Fruit fly (Drosophila melanogaster): ENCODE results near the gene CG3847.

The CG3847 gene

dm6 chrX:6311516-6311915 is 35.4 kb upstream of the CG3847 start:
- peak; percentile 11 for TF ChIP-seq CG12391 (tag; optimal IDR thresholded peaks at IDR 0.05)
- TF ChIP-seq sqz (GFP tag; optimal IDR thresholded peaks at IDR 0.05): peak; percentile 7
- no peak for TF ChIP-seq Poxn (GFP tag; IDR thresholded peaks at IDR 0.05)
- TF ChIP-seq CG11247 (GFP tag; IDR thresholded peaks at IDR 0.05): no peak
- peak; percentile 61 for TF ChIP-seq CG18599 (GFP tag; optimal IDR thresholded peaks at IDR 0.05)
- no peak for TF ChIP-seq Dfd (GFP tag; optimal IDR thresholded peaks at IDR 0.05)
- no peak for TF ChIP-seq CG13775 (GFP tag; optimal IDR thresholded peaks at IDR 0.05)
- TF ChIP-seq gem (tag; optimal IDR thresholded peaks at IDR 0.05): peak; percentile 40
- peak; percentile 36 for TF ChIP-seq CG2678 (tag; optimal IDR thresholded peaks at IDR 0.05)
- TF ChIP-seq pan (optimal IDR thresholded peaks at IDR 0.05): no peak
- TF ChIP-seq pan (GFP tag; optimal IDR thresholded peaks at IDR 0.05 in 1 of 2, IDR thresholded peaks at IDR 0.05 in 1 of 2): peak in 1 of 2 experiments; percentile 10
- peak; percentile 8 for TF ChIP-seq CG13424 (tag; optimal IDR thresholded peaks at IDR 0.05)
- no peak for TF ChIP-seq CG6683 (GFP tag; optimal IDR thresholded peaks at IDR 0.05)
- peak; percentile 15 for TF ChIP-seq CG30403 (GFP tag; optimal IDR thresholded peaks at IDR 0.05)
- no peak for TF ChIP-seq ftz-f1 (GFP tag; optimal IDR thresholded peaks at IDR 0.05)
- TF ChIP-seq prd (optimal IDR thresholded peaks at IDR 0.05): no peak
- TF ChIP-seq prd (GFP tag; IDR thresholded peaks at IDR 0.05): peak; percentile 26; the same call in 1 of the 3 replicates
- peak; percentile 36 for TF ChIP-seq nmo (GFP tag; optimal IDR thresholded peaks at IDR 0.05)
- TF ChIP-seq Aef1 (GFP tag; IDR thresholded peaks at IDR 0.05): peak; percentile 15; the same call in 1 of the 3 replicates
- TF ChIP-seq CG7839 (tag; optimal IDR thresholded peaks at IDR 0.05): peak; percentile 34
- peak; percentile 65 for TF ChIP-seq crol (GFP tag; IDR thresholded peaks at IDR 0.05)
- TF ChIP-seq Hr51 (GFP tag; optimal IDR thresholded peaks at IDR 0.05): peak in 1 of 2 experiments; percentile 1
- TF ChIP-seq Drgx (GFP tag; IDR thresholded peaks at IDR 0.05): no peak
- TF ChIP-seq Ptx1 (GFP tag; IDR thresholded peaks at IDR 0.05): peak; percentile 44; the same call in 1 of the 2 replicates
- TF ChIP-seq grau (tag; optimal IDR thresholded peaks at IDR 0.05): peak; percentile 17
- peak; percentile 51 for TF ChIP-seq abd-A (tag; optimal IDR thresholded peaks at IDR 0.05)
- TF ChIP-seq phol (tag; optimal IDR thresholded peaks at IDR 0.05): peak; percentile 2
- TF ChIP-seq zfh1 (GFP tag; IDR thresholded peaks at IDR 0.05): peak; percentile 55; the same call in 2 of the 3 replicates
- TF ChIP-seq CG17385 (GFP tag; optimal IDR thresholded peaks at IDR 0.05): peak; percentile 9
- TF ChIP-seq Sox102F (GFP tag; optimal IDR thresholded peaks at IDR 0.05): peak; percentile 35
- peak; percentile 34; the same call in 1 of the 2 replicates for TF ChIP-seq ttk (GFP tag; IDR thresholded peaks at IDR 0.05)
- no peak for TF ChIP-seq CG14667 (GFP tag; IDR thresholded peaks at IDR 0.05)
- peak; percentile 21 for TF ChIP-seq Blimp-1 (GFP tag; optimal IDR thresholded peaks at IDR 0.05)
- TF ChIP-seq lab (GFP tag; optimal IDR thresholded peaks at IDR 0.05): peak; percentile 49
- TF ChIP-seq dmrt99B (tag; optimal IDR thresholded peaks at IDR 0.05): peak; percentile 52
- peak; percentile 17 for TF ChIP-seq Hmr (GFP tag; optimal IDR thresholded peaks at IDR 0.05)
- peak; percentile 23; the same call in 1 of the 2 replicates for TF ChIP-seq Adf1 (GFP tag; IDR thresholded peaks at IDR 0.05)
- TF ChIP-seq Rfx (GFP tag; IDR thresholded peaks at IDR 0.05): peak; percentile 53
- TF ChIP-seq CG1233 (GFP tag; optimal IDR thresholded peaks at IDR 0.05): no peak
- peak; percentile 34 for TF ChIP-seq unpg (GFP tag; optimal IDR thresholded peaks at IDR 0.05)
- peak; percentile 1 for TF ChIP-seq lilli (GFP tag; optimal IDR thresholded peaks at IDR 0.05)
- peak; percentile 9 for TF ChIP-seq CG2712 (tag; optimal IDR thresholded peaks at IDR 0.05)
- TF ChIP-seq bbx (GFP tag; IDR thresholded peaks at IDR 0.05; ENCODE audit: partially characterized antibody): no peak
- peak; percentile 5 for TF ChIP-seq bcd (GFP tag; optimal IDR thresholded peaks at IDR 0.05)
- TF ChIP-seq CG6689 (GFP tag; IDR thresholded peaks at IDR 0.05): peak; percentile 27; the same call in 1 of the 2 replicates
- TF ChIP-seq Fer1 (GFP tag; optimal IDR thresholded peaks at IDR 0.05): peak; percentile 16
- peak; percentile 42 for TF ChIP-seq CG11504 (tag; optimal IDR thresholded peaks at IDR 0.05)
- peak; percentile 17 for TF ChIP-seq Abd-B (GFP tag; optimal IDR thresholded peaks at IDR 0.05)
- no peak for TF ChIP-seq CG7271 (tag; optimal IDR thresholded peaks at IDR 0.05)
- TF ChIP-seq zen (tag; optimal IDR thresholded peaks at IDR 0.05): no peak
